Worm (Caenorhabditis elegans) whole organism, L3 larva: ENCODE measurements around the gene K02C4.2.

ENCODE experiments used
- daf-12 ChIP-seq: fragments of 150-350 bp; optimal IDR thresholded peaks from 2 replicates; lab custom pipeline; 2014; ENCODE audit warnings: missing biosample characterization, missing genetic modification reagents, missing genetic modification characterization
- fos-1 ChIP-seq: fragments of 150-350 bp; optimal IDR thresholded peaks from 2 replicates; lab custom pipeline; 2014; ENCODE audit warnings: missing biosample characterization, missing genetic modification characterization
- lin-39 ChIP-seq: fragments of 150-350 bp; optimal IDR thresholded peaks from 2 replicates; lab custom pipeline; 2018; ENCODE audit warnings: missing biosample characterization, missing genetic modification reagents, missing genetic modification characterization
- mdl-1 ChIP-seq: fragments of 150-350 bp; optimal IDR thresholded peaks from 2 replicates; lab custom pipeline; 2014; ENCODE audit warnings: missing biosample characterization, missing genetic modification characterization
- nfya-1 ChIP-seq: sonication (generic microtip); optimal IDR thresholded peaks from 2 replicates; lab custom pipeline; 2017; ENCODE audit warnings: missing genetic modification characterization, mild to moderate bottlenecking, missing compliant biosample characterization, antibody characterized with exemption, moderate library complexity; ENCODE audit not compliant: insufficient read depth

ce11 chrII:8059532-8059931 lies 16.0 kb upstream of the K02C4.2 start:
- TF ChIP-seq daf-12 (tag; lab: Kevin White, UChicago) (no peak), nfya-1 (no peak), fos-1 (no peak), mdl-1 (tag; lab: Kevin White, UChicago) (no peak), lin-39 (tag; lab: Kevin White, UChicago) (no peak)
